Worm (Caenorhabditis elegans): ENCODE results near the gene C32A9.1.

ce11 chrX:10304178-10304577, 44.2 kb upstream of the C32A9.1 start, which contains the start of gene fipr-21:
- TF ChIP-seq W03F9.2 (tag; optimal IDR thresholded peaks at IDR 0.05) (no peak), him-1 (tag; optimal IDR thresholded peaks at IDR 0.05) (no peak)
